Worm (Caenorhabditis elegans): ENCODE measurements around the gene del-5.

- TF ChIP-seq him-1 (tag; optimal IDR thresholded peaks at IDR 0.05) (no peak), W03F9.2 (tag; optimal IDR thresholded peaks at IDR 0.05) (no peak)
Measured at ce11 chrX:11028617-11029016, 20.6 kb upstream of the del-5 start, which contains the start of gene ldb-1.
